Worm (Caenorhabditis elegans): ENCODE measurements around the gene F46C3.2.

DNA sequence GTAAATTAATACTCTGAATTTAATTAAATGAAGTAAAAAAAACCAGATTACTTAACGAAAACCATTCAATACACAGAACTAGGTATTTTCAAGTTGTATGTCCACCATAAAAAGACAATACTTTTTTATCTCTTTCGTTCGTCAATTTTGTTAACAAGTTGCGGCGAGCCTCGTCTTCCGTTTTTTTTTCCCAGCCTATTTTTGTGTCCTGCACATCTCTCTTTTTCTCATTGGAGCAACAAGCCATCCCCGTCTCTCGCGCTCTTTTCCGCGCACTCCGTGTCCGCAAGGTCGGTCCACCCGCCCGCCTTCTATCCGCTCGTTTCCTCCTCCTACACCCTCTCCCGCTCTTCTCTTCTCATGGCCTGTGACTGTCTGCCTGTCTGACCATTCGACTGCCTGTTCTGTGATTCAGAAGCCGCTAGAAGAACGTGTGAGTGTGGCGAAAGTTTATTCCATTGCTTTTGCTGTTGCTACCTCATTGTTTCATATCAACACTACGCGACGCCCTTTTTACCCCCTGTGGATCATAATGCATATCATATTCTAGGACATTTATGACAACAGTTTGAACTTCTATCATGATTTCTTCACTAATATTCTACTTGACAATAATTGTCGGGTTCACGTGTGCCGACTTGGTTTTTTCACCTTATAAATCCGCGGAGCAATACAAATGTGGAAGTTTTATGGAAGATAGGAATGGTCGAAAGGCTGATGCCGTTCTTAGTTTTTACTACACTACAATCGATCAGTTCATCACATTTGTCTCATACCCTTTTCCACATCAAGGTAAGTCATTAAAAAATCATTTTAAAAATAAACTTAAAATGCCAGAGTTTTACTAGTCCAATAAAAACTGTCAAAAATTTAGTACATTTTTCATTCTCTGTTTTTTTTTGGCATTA is 33.8 kb downstream of the F46C3.2 start, which contains the start of the genes F08B12.11 and prmn-1:
- TF ChIP-seq ceh-44 (GFP tag; IDR thresholded peaks at IDR 0.05) (no peak), ztf-11 (tag; optimal IDR thresholded peaks at IDR 0.05) (no peak), nhr-237 (tag; optimal IDR thresholded peaks at IDR 0.05) (no peak), Y48G9A.11 (GFP tag; IDR thresholded peaks at IDR 0.05) (no peak), ceh-28 (tag; optimal IDR thresholded peaks at IDR 0.05) (no peak), daf-8 (GFP tag; IDR thresholded peaks at IDR 0.05) (no peak), lin-13 (GFP tag; optimal IDR thresholded peaks at IDR 0.05) (no peak), gei-8 (GFP tag; optimal IDR thresholded peaks at IDR 0.05) (no peak)

All from whole organism, L4 larva.